Fruit fly (Drosophila melanogaster) whole organism, embryonic: Measurements from ENCODE around the gene Vha36-3.

Experiments
- Aef1 ChIP-seq: fragments of 200-800 bp; sonication (Bioruptor generic); IDR thresholded peaks from 3 replicates; pipeline ENCODE4 v1.3.6; 2022; ENCODE audit warnings: missing biosample characterization, missing genetic modification characterization
- B-H1 ChIP-seq: fragments of 200-800 bp; sonication (Bioruptor generic); IDR thresholded peaks from 3 replicates; pipeline ENCODE4 v1.3.6; 2022; ENCODE audit warnings: missing biosample characterization, missing genetic modification characterization
- CG11398 ChIP-seq: fragments of 200-800 bp; sonication (Bioruptor generic); optimal IDR thresholded peaks from 2 replicates; lab custom pipeline; 2016; ENCODE audit warnings: missing biosample characterization, missing genetic modification characterization
- CG11696 ChIP-seq: fragments of 200-800 bp; sonication (Bioruptor generic); IDR thresholded peaks from 2 replicates; pipeline ENCODE4 v1.3.6; 2022; ENCODE audit warnings: missing biosample characterization, missing genetic modification characterization
- CG12104 ChIP-seq: fragments of 200-800 bp; sonication (Bioruptor generic); optimal IDR thresholded peaks from 3 replicates; lab custom pipeline; 2016; ENCODE audit warnings: missing biosample characterization, missing genetic modification characterization
- CG12236 ChIP-seq: fragments of 200-800 bp; sonication (Bioruptor generic); optimal IDR thresholded peaks from 2 replicates; lab custom pipeline; 2016; ENCODE audit warnings: missing biosample characterization, missing genetic modification characterization
- CG15479 ChIP-seq: fragments of 200-800 bp; sonication (Bioruptor generic); optimal IDR thresholded peaks from 3 replicates; lab custom pipeline; 2019; ENCODE audit warnings: missing biosample characterization, mild to moderate bottlenecking, missing genetic modification characterization, moderate library complexity
- CG15514 ChIP-seq: fragments of 200-800 bp; sonication (Bioruptor generic); optimal IDR thresholded peaks from 3 replicates; lab custom pipeline; 2017; ENCODE audit warnings: missing biosample characterization, missing genetic modification characterization, mild to moderate bottlenecking, moderate library complexity, missing genetic modification reagents
- CG16779 ChIP-seq: fragments of 200-800 bp; sonication (Bioruptor generic); IDR thresholded peaks from 2 replicates; pipeline ENCODE4 v1.3.6; 2022; ENCODE audit warnings: missing biosample characterization, missing genetic modification characterization
- CG17186 ChIP-seq: fragments of 200-800 bp; sonication (Bioruptor generic); optimal IDR thresholded peaks from 3 replicates; lab custom pipeline; 2017; ENCODE audit warnings: missing biosample characterization, missing genetic modification reagents, missing genetic modification characterization
- CG17568 ChIP-seq: fragments of 200-800 bp; sonication (Bioruptor generic); optimal IDR thresholded peaks from 2 replicates; lab custom pipeline; 2018; ENCODE audit warnings: missing biosample characterization, mild to moderate bottlenecking, missing genetic modification characterization, moderate library complexity
- CG31388 ChIP-seq: fragments of 200-800 bp; sonication (Bioruptor generic); optimal IDR thresholded peaks from 2 replicates; lab custom pipeline; 2016; ENCODE audit warnings: missing biosample characterization, missing genetic modification characterization
- CG31441 ChIP-seq: fragments of 200-800 bp; sonication (Bioruptor generic); IDR thresholded peaks from 2 replicates; pipeline ENCODE4 v1.3.6; 2022; ENCODE audit warnings: missing biosample characterization, missing genetic modification characterization
- CG32532 ChIP-seq: fragments of 200-800 bp; sonication (Bioruptor generic); IDR thresholded peaks from 2 replicates; pipeline ENCODE4 v1.3.6; 2022; ENCODE audit warnings: missing biosample characterization, missing genetic modification characterization
- CG34224 ChIP-seq: fragments of 200-800 bp; sonication (Bioruptor generic); IDR thresholded peaks from 3 replicates; pipeline ENCODE4 v1.3.6; 2022; ENCODE audit warnings: missing biosample characterization, missing genetic modification characterization; ENCODE audit not compliant: partially characterized antibody
- CG4617 ChIP-seq: fragments of 200-800 bp; sonication (Bioruptor generic); optimal IDR thresholded peaks from 3 replicates; lab custom pipeline; 2016; ENCODE audit warnings: missing biosample characterization, missing genetic modification characterization, borderline replicate concordance
- CG4707 ChIP-seq: fragments of 200-800 bp; sonication (Bioruptor generic); optimal IDR thresholded peaks from 2 replicates; lab custom pipeline; 2018; ENCODE audit warnings: missing biosample characterization, mild to moderate bottlenecking, missing genetic modification characterization, moderate library complexity
- CG5953 ChIP-seq: fragments of 200-800 bp; sonication (Bioruptor generic); IDR thresholded peaks from 2 replicates; pipeline ENCODE4 v1.3.6; 2022; ENCODE audit warnings: missing biosample characterization, missing genetic modification characterization
- CG6765 ChIP-seq: fragments of 200-800 bp; sonication (Bioruptor generic); optimal IDR thresholded peaks from 3 replicates; lab custom pipeline; 2017; ENCODE audit warnings: missing biosample characterization, mild to moderate bottlenecking, missing genetic modification characterization
- CG8388 ChIP-seq: fragments of 200-800 bp; sonication (Bioruptor generic); optimal IDR thresholded peaks from 2 replicates; lab custom pipeline; 2019; ENCODE audit warnings: missing biosample characterization, mild to moderate bottlenecking, missing genetic modification characterization, moderate library complexity
- CG8478 ChIP-seq: fragments of >200 bp; optimal IDR thresholded peaks from 2 replicates; lab custom pipeline; 2018
- CG9817 ChIP-seq: fragments of 200-800 bp; sonication (Bioruptor generic); optimal IDR thresholded peaks from 2 replicates; lab custom pipeline; 2018; ENCODE audit warnings: missing biosample characterization, mild to moderate bottlenecking, missing genetic modification characterization, moderate library complexity
- CHES-1-like ChIP-seq: fragments of 200-800 bp; sonication (Bioruptor generic); optimal IDR thresholded peaks from 2 replicates; lab custom pipeline; 2016; ENCODE audit warnings: missing biosample characterization, missing genetic modification characterization
- CrebB ChIP-seq: fragments of 200-800 bp; sonication (Bioruptor generic); optimal IDR thresholded peaks from 3 replicates; lab custom pipeline; 2018; ENCODE audit warnings: missing biosample characterization, mild to moderate bottlenecking, missing genetic modification characterization
- HLH4C ChIP-seq: fragments of 200-800 bp; sonication (Bioruptor generic); IDR thresholded peaks from 3 replicates; pipeline ENCODE4 v1.3.6; 2022; ENCODE audit warnings: missing biosample characterization, missing genetic modification characterization; ENCODE audit not compliant: partially characterized antibody
- Hmx ChIP-seq: fragments of 200-800 bp; sonication (Bioruptor generic); optimal IDR thresholded peaks from 2 replicates; lab custom pipeline; 2016; ENCODE audit warnings: missing biosample characterization, missing genetic modification characterization
- Kr ChIP-seq: fragments of 200-800 bp; sonication (Bioruptor generic); optimal IDR thresholded peaks from 2 replicates; lab custom pipeline; 2017; ENCODE audit warnings: missing biosample characterization, mild to moderate bottlenecking, missing genetic modification characterization
- Max ChIP-seq: fragments of 200-800 bp; sonication (Bioruptor generic); optimal IDR thresholded peaks from 2 replicates; lab custom pipeline; 2016; ENCODE audit warnings: missing biosample characterization, mild to moderate bottlenecking, missing genetic modification characterization
- NK7.1 ChIP-seq: fragments of 200-800 bp; sonication (Bioruptor generic); optimal IDR thresholded peaks from 3 replicates; lab custom pipeline; 2016; ENCODE audit warnings: missing biosample characterization, missing genetic modification characterization
- Scr ChIP-seq: fragments of 200-800 bp; sonication (Bioruptor generic); IDR thresholded peaks from 2 replicates; pipeline ENCODE4 v1.3.6; 2022; ENCODE audit warnings: missing biosample characterization, missing genetic modification characterization; ENCODE audit not compliant: partially characterized antibody
- Spps ChIP-seq: fragments of 200-800 bp; sonication (Bioruptor generic); optimal IDR thresholded peaks from 2 replicates; lab custom pipeline; 2018; ENCODE audit warnings: missing biosample characterization, mild to moderate bottlenecking, missing genetic modification characterization
- Tbp ChIP-seq: fragments of >200 bp; optimal IDR thresholded peaks from 2 replicates; lab custom pipeline; 2018; ENCODE audit warnings: missing biosample characterization, missing genetic modification characterization
- bab2 ChIP-seq: fragments of 200-800 bp; sonication (Bioruptor generic); optimal IDR thresholded peaks from 2 replicates; lab custom pipeline; 2016; ENCODE audit warnings: missing biosample characterization, missing genetic modification characterization
- bbx ChIP-seq: fragments of 200-800 bp; sonication (Bioruptor generic); IDR thresholded peaks from 2 replicates; pipeline ENCODE4 v1.3.6; 2022; ENCODE audit warnings: missing biosample characterization, missing genetic modification characterization; ENCODE audit not compliant: partially characterized antibody
- caup ChIP-seq: fragments of 200-800 bp; sonication (Bioruptor generic); optimal IDR thresholded peaks from 3 replicates; lab custom pipeline; 2017; ENCODE audit warnings: missing biosample characterization, mild to moderate bottlenecking, missing genetic modification characterization, moderate library complexity; ENCODE audit not compliant: severe bottlenecking
- crc ChIP-seq: fragments of 200-800 bp; sonication (Bioruptor generic); optimal IDR thresholded peaks from 2 replicates; lab custom pipeline; 2016; ENCODE audit warnings: missing biosample characterization, missing genetic modification characterization
- dimm ChIP-seq: fragments of 200-800 bp; sonication (Bioruptor generic); IDR thresholded peaks from 2 replicates; pipeline ENCODE4 v1.3.6; 2022; ENCODE audit warnings: missing biosample characterization, missing genetic modification characterization
- gce ChIP-seq: fragments of 200-800 bp; sonication (Bioruptor generic); IDR thresholded peaks from 3 replicates; pipeline ENCODE4 v1.3.6; 2022; ENCODE audit warnings: missing biosample characterization, missing genetic modification characterization
- gcm2 ChIP-seq: fragments of 200-800 bp; sonication (Bioruptor generic); optimal IDR thresholded peaks from 2 replicates; lab custom pipeline; 2016; ENCODE audit warnings: missing biosample characterization, missing genetic modification characterization
- jing ChIP-seq: fragments of 200-800 bp; sonication (Bioruptor generic); optimal IDR thresholded peaks from 2 replicates; lab custom pipeline; 2018; ENCODE audit warnings: missing biosample characterization, mild to moderate bottlenecking, missing genetic modification characterization
- lab ChIP-seq: fragments of 200-800 bp; sonication (Bioruptor generic); optimal IDR thresholded peaks from 3 replicates; lab custom pipeline; 2017; ENCODE audit warnings: missing biosample characterization, missing genetic modification characterization, mild to moderate bottlenecking, moderate library complexity, missing genetic modification reagents
- lov ChIP-seq, 2 experiments: fragments of 200-800 bp in 1 of 2; fragments of >200 bp in 1 of 2; sonication (Bioruptor generic) in 1 of 2; IDR thresholded peaks in 1 of 2; optimal IDR thresholded peaks in 1 of 2; 2 replicates in 1 of 2; 3 replicates in 1 of 2; pipeline versions ENCODE4 v1.3.6 to Lab custom; 2017 to 2022; ENCODE audit warnings: missing biosample characterization in 1 of 2, missing genetic modification characterization in 1 of 2
- org-1 ChIP-seq: fragments of 200-800 bp; sonication (Bioruptor generic); optimal IDR thresholded peaks from 2 replicates; lab custom pipeline; 2017; ENCODE audit warnings: missing biosample characterization, missing genetic modification characterization
- pho ChIP-seq: fragments of 200-800 bp; sonication (Bioruptor generic); optimal IDR thresholded peaks from 2 replicates; lab custom pipeline; 2016; ENCODE audit warnings: missing biosample characterization, missing genetic modification characterization
- repo ChIP-seq: fragments of 200-800 bp; sonication (Bioruptor generic); optimal IDR thresholded peaks from 2 replicates; lab custom pipeline; 2016; ENCODE audit warnings: missing biosample characterization, missing genetic modification characterization
- schlank ChIP-seq: fragments of 200-800 bp; sonication (Bioruptor generic); optimal IDR thresholded peaks from 2 replicates; lab custom pipeline; 2018; ENCODE audit warnings: missing biosample characterization, mild to moderate bottlenecking, missing genetic modification characterization
- sim ChIP-seq: fragments of 200-800 bp; sonication (Bioruptor generic); IDR thresholded peaks from 2 replicates; pipeline ENCODE4 v1.3.6; 2022; ENCODE audit warnings: missing biosample characterization, missing genetic modification characterization
- trh ChIP-seq: fragments of 200-800 bp; sonication (Bioruptor generic); optimal IDR thresholded peaks from 2 replicates; lab custom pipeline; 2016; ENCODE audit warnings: missing biosample characterization, missing genetic modification characterization
- tx ChIP-seq: fragments of 200-800 bp; sonication (Bioruptor generic); optimal IDR thresholded peaks from 2 replicates; lab custom pipeline; 2016; ENCODE audit warnings: missing biosample characterization, missing genetic modification characterization
- unpg ChIP-seq: fragments of 200-800 bp; sonication (Bioruptor generic); optimal IDR thresholded peaks from 3 replicates; lab custom pipeline; 2018; ENCODE audit warnings: missing biosample characterization, mild to moderate bottlenecking, missing genetic modification characterization, moderate library complexity
- vvl ChIP-seq: fragments of 200-800 bp; sonication (Bioruptor generic); IDR thresholded peaks from 2 replicates; pipeline ENCODE4 v1.3.6; 2022; ENCODE audit warnings: missing biosample characterization, missing genetic modification characterization

Gene Vha36-3

dm6 chrX:2593753-2594096 lies 13.4 kb upstream of the Vha36-3 start (continued):
- TF ChIP-seq CG34224 (no peak), sim (GFP tag; lab: Robert Waterston, UW) (peak; percentile 75), CG8478 (lab: Kevin White, UChicago) (no peak), CG5953 (GFP tag; lab: Robert Waterston, UW) (peak; percentile 85), CG6765 (peak; percentile 85), Kr (GFP tag; lab: Kevin White, UChicago) (no peak), pho (peak; percentile 90), bab2 (GFP tag; lab: Kevin White, UChicago) (peak; percentile 90), CG17568 (GFP tag; lab: Kevin White, UChicago) (no peak), lab (GFP tag; lab: Kevin White, UChicago) (peak; percentile 97), CG11696 (GFP tag; lab: Robert Waterston, UW) (peak; percentile 83), CG9817 (peak; percentile 84), tx (GFP tag; lab: Kevin White, UChicago) (peak; percentile 86), Hmx (GFP tag; lab: Kevin White, UChicago) (peak; percentile 78), repo (peak; percentile 92), CG31441 (peak; percentile 84; the same call in 1 of the 2 replicates), CG4707 (GFP tag; lab: Kevin White, UChicago) (peak; percentile 64), CG32532 (GFP tag; lab: Robert Waterston, UW) (peak; percentile 97), org-1 (peak; percentile 89), crc (GFP tag; lab: Kevin White, UChicago) (peak; percentile 80), Tbp (no peak), CG15514 (peak; percentile 90), bbx (GFP tag; lab: Robert Waterston, UW) (no peak), lov (optimal IDR thresholded peaks at IDR 0.05; lab: Kevin White, UChicago) (no peak), lov (GFP tag; IDR thresholded peaks at IDR 0.05; lab: Robert Waterston, UW) (peak; percentile 85; the same call in 2 of the 3 replicates), jing (GFP tag; lab: Kevin White, UChicago) (peak; percentile 83), CG4617 (GFP tag; lab: Kevin White, UChicago) (peak; percentile 63), CG12236 (peak; percentile 79), HLH4C (GFP tag; lab: Robert Waterston, UW) (no peak), Aef1 (peak; percentile 95), CrebB (peak; percentile 84), gce (peak; percentile 94), CG8388 (no peak), dimm (GFP tag; lab: Robert Waterston, UW) (peak; percentile 79), CG11398 (GFP tag; lab: Kevin White, UChicago) (peak; percentile 80), gcm2 (GFP tag; lab: Kevin White, UChicago) (peak; percentile 69), caup (peak; percentile 93), Max (GFP tag; lab: Kevin White, UChicago) (peak; percentile 81), CG31388 (GFP tag; lab: Kevin White, UChicago) (peak; percentile 85), CHES-1-like (GFP tag; lab: Kevin White, UChicago) (peak; percentile 94), NK7.1 (GFP tag; lab: Kevin White, UChicago) (peak; percentile 86), unpg (GFP tag; lab: Kevin White, UChicago) (peak; percentile 89), B-H1 (GFP tag; lab: Robert Waterston, UW) (peak; percentile 91), Spps (tag; lab: Kevin White, UChicago) (peak; percentile 39), Scr (GFP tag; lab: Robert Waterston, UW) (no peak), CG15479 (peak; percentile 42), vvl (GFP tag; lab: Robert Waterston, UW) (peak; percentile 97), trh (GFP tag; lab: Kevin White, UChicago) (peak; percentile 63), CG12104 (GFP tag; lab: Kevin White, UChicago) (peak; percentile 75), CG16779 (GFP tag; lab: Robert Waterston, UW) (peak; percentile 94), schlank (tag; lab: Kevin White, UChicago) (peak; percentile 92), CG17186 (GFP tag; lab: Kevin White, UChicago) (peak; percentile 47)
